Worm (Caenorhabditis elegans): ENCODE measurements around the gene F43H9.3.
A peak's percentile ranks its signal among the peaks of the same experiment; 100 is the strongest.

F43H9.3 gene

ce11 chrV:8026343-8026742, 1.6 kb upstream of the F43H9.3 start, which contains the start of gene F43H9.4 (continued):
- peak in 1 of 3 experiments; percentile 9 for TF ChIP-seq dpl-1 (GFP tag; optimal IDR thresholded peaks at IDR 0.05)
- TF ChIP-seq nhr-237 (tag; optimal IDR thresholded peaks at IDR 0.05): no peak
- no peak for TF ChIP-seq unc-98 (GFP tag; IDR thresholded peaks at IDR 0.05)
- TF ChIP-seq vab-15 (tag; optimal IDR thresholded peaks at IDR 0.05): no peak
- peak; percentile 30 for TF ChIP-seq nhr-47 (tag; optimal IDR thresholded peaks at IDR 0.05)
- no peak for TF ChIP-seq ceh-88 (GFP tag; IDR thresholded peaks at IDR 0.05)
- no peak for TF ChIP-seq ceh-63 (GFP tag; optimal IDR thresholded peaks at IDR 0.05)
- TF ChIP-seq elt-2 (tag; optimal IDR thresholded peaks at IDR 0.05): no peak
- TF ChIP-seq mdl-1 (tag; optimal IDR thresholded peaks at IDR 0.05): peak in 1 of 2 experiments; percentile 77
- TF ChIP-seq isw-1 (GFP tag; IDR thresholded peaks at IDR 0.05): no peak
- peak; percentile 63 for TF ChIP-seq nhr-71 (tag; optimal IDR thresholded peaks at IDR 0.05)
- TF ChIP-seq nhr-20 (tag; optimal IDR thresholded peaks at IDR 0.05): peak; percentile 82
- peak; percentile 74 for TF ChIP-seq lin-14 (GFP tag; optimal IDR thresholded peaks at IDR 0.05)
- peak; percentile 91 for TF ChIP-seq nhr-85 (tag)
- no peak for TF ChIP-seq jun-1 (tag; optimal IDR thresholded peaks at IDR 0.05)
- TF ChIP-seq lin-13 (GFP tag; optimal IDR thresholded peaks at IDR 0.05): no peak
- no peak for TF ChIP-seq mep-1 (tag; optimal IDR thresholded peaks at IDR 0.05)
- no peak for TF ChIP-seq ama-1 (optimal IDR thresholded peaks at IDR 0.05)
- TF ChIP-seq C04F5.9 (tag; optimal IDR thresholded peaks at IDR 0.05): no peak
- TF ChIP-seq ets-5 (GFP tag; IDR thresholded peaks at IDR 0.05): no peak
- peak; percentile 64 for TF ChIP-seq snu-23 (GFP tag; optimal IDR thresholded peaks at IDR 0.05)
- no peak for TF ChIP-seq Y116A8C.19 (tag; optimal IDR thresholded peaks at IDR 0.05; ENCODE audit: borderline replicate concordance)
- TF ChIP-seq C34B4.2 (tag; optimal IDR thresholded peaks at IDR 0.05): no peak
- TF ChIP-seq nhr-28 (tag; optimal IDR thresholded peaks at IDR 0.05): no peak
- TF ChIP-seq grh-1 (GFP tag; IDR thresholded peaks at IDR 0.05): peak; percentile 39; the same call in 1 of the 2 replicates

ce11 chrV:8025259-8025658, 519 bp upstream of the F43H9.3 start:
- peak; percentile 23 for TF ChIP-seq mep-1 (tag; optimal IDR thresholded peaks at IDR 0.05)
- no peak for TF ChIP-seq isw-1 (GFP tag; IDR thresholded peaks at IDR 0.05)
- no peak for TF ChIP-seq aly-2 (tag; optimal IDR thresholded peaks at IDR 0.05)
- TF ChIP-seq dsc-1 (tag; optimal IDR thresholded peaks at IDR 0.05): no peak
- no peak for TF ChIP-seq hlh-17 (GFP tag; optimal IDR thresholded peaks at IDR 0.05; ENCODE audit: borderline replicate concordance)
- no peak for TF ChIP-seq nhr-77 (tag; optimal IDR thresholded peaks at IDR 0.05)
- no peak for TF ChIP-seq ceh-88 (GFP tag; IDR thresholded peaks at IDR 0.05)
- no peak for TF ChIP-seq fkh-8 (tag; optimal IDR thresholded peaks at IDR 0.05)
- no peak for TF ChIP-seq nhr-47 (tag; optimal IDR thresholded peaks at IDR 0.05)
- no peak for TF ChIP-seq efl-3 (GFP tag; optimal IDR thresholded peaks at IDR 0.05)
- no peak for TF ChIP-seq nhr-237 (tag; optimal IDR thresholded peaks at IDR 0.05)
- TF ChIP-seq nhr-85 (tag): peak; percentile 90
- peak; percentile 57 for TF ChIP-seq lin-14 (GFP tag; optimal IDR thresholded peaks at IDR 0.05)
- TF ChIP-seq nhr-28 (tag; optimal IDR thresholded peaks at IDR 0.05): no peak
- peak; percentile 52 for TF ChIP-seq nhr-20 (tag; optimal IDR thresholded peaks at IDR 0.05)
- no peak for TF ChIP-seq unc-98 (GFP tag; IDR thresholded peaks at IDR 0.05)
- no peak for TF ChIP-seq sptf-1 (tag; optimal IDR thresholded peaks at IDR 0.05)
- no peak for TF ChIP-seq nhr-90 (tag; optimal IDR thresholded peaks at IDR 0.05; ENCODE audit: poor library complexity)
- TF ChIP-seq zip-4 (GFP tag; optimal IDR thresholded peaks at IDR 0.05): no peak
- TF ChIP-seq unc-130 (tag; optimal IDR thresholded peaks at IDR 0.05): no peak
- TF ChIP-seq fkh-10 (GFP tag; optimal IDR thresholded peaks at IDR 0.05): no peak
- TF ChIP-seq ceh-90 (tag; optimal IDR thresholded peaks at IDR 0.05): no peak
- no peak for TF ChIP-seq pag-3 (tag; optimal IDR thresholded peaks at IDR 0.05; ENCODE audit: borderline replicate concordance, insufficient read depth)
- no peak for TF ChIP-seq tlp-1 (tag; optimal IDR thresholded peaks at IDR 0.05)
- TF ChIP-seq ets-5 (GFP tag; IDR thresholded peaks at IDR 0.05): no peak
- no peak for TF ChIP-seq nhr-84 (tag; optimal IDR thresholded peaks at IDR 0.05)
- no peak for TF ChIP-seq Y116A8C.19 (tag; optimal IDR thresholded peaks at IDR 0.05; ENCODE audit: borderline replicate concordance)
- no peak for TF ChIP-seq pqm-1 (tag; optimal IDR thresholded peaks at IDR 0.05)
- TF ChIP-seq nhr-71 (tag; optimal IDR thresholded peaks at IDR 0.05): peak; percentile 49
- no peak for TF ChIP-seq nhr-19 (GFP tag; conservative IDR thresholded peaks at IDR 0.05)
- no peak for TF ChIP-seq dpl-1 (GFP tag; optimal IDR thresholded peaks at IDR 0.05)
- TF ChIP-seq lsy-2 (tag; optimal IDR thresholded peaks at IDR 0.05): no peak
- peak; percentile 38 for TF ChIP-seq snu-23 (GFP tag; optimal IDR thresholded peaks at IDR 0.05)
- no peak for TF ChIP-seq rnt-1 (tag; optimal IDR thresholded peaks at IDR 0.05)
- TF ChIP-seq jun-1 (tag; optimal IDR thresholded peaks at IDR 0.05): no peak
- TF ChIP-seq nhr-76 (tag; optimal IDR thresholded peaks at IDR 0.05): no peak
- no peak for TF ChIP-seq elt-3 (tag; optimal IDR thresholded peaks at IDR 0.05)
- TF ChIP-seq aha-1 (tag; optimal IDR thresholded peaks at IDR 0.05): no peak
- TF ChIP-seq tbx-2 (tag; optimal IDR thresholded peaks at IDR 0.05): no peak
- no peak for TF ChIP-seq sup-37 (GFP tag; optimal IDR thresholded peaks at IDR 0.05)

Measured in whole organism, L1 larva.